Fruit fly (Drosophila melanogaster) whole organism, prepupa: ENCODE measurements around the gene CG5255.

Source experiments
- Blimp-1 ChIP-seq: fragments of 200-800 bp; sonication (Bioruptor generic); optimal IDR thresholded peaks from 3 replicates; lab custom pipeline; 2017; ENCODE audit warnings: missing biosample characterization, missing genetic modification characterization, mild to moderate bottlenecking, moderate library complexity, missing genetic modification reagents
- CG10631 ChIP-seq: fragments of 200-800 bp; sonication (Bioruptor generic); optimal IDR thresholded peaks from 2 replicates; lab custom pipeline; 2016; ENCODE audit warnings: missing biosample characterization, missing genetic modification characterization
- CG10669 ChIP-seq: fragments of 200-800 bp; sonication (Bioruptor generic); optimal IDR thresholded peaks from 3 replicates; lab custom pipeline; 2018; ENCODE audit warnings: missing biosample characterization, mild to moderate bottlenecking, missing genetic modification characterization, moderate library complexity
- CG11762 ChIP-seq: fragments of 200-800 bp; sonication (Bioruptor generic); optimal IDR thresholded peaks from 3 replicates; lab custom pipeline; 2016; ENCODE audit warnings: missing biosample characterization, missing genetic modification characterization; ENCODE audit not compliant: insufficient read depth
- CG11902 ChIP-seq: fragments of 200-800 bp; sonication (Bioruptor generic); optimal IDR thresholded peaks from 3 replicates; lab custom pipeline; 2016; ENCODE audit warnings: missing biosample characterization, missing genetic modification characterization
- CG15336 ChIP-seq: fragments of 200-800 bp; sonication (Bioruptor generic); IDR thresholded peaks from 2 replicates; pipeline ENCODE4 v1.3.6; 2022; ENCODE audit warnings: missing biosample characterization, missing genetic modification characterization
- CG1621 ChIP-seq: fragments of 200-800 bp; sonication (Bioruptor generic); optimal IDR thresholded peaks from 3 replicates; lab custom pipeline; 2018; ENCODE audit warnings: missing biosample characterization, mild to moderate bottlenecking, missing genetic modification characterization
- CG16779 ChIP-seq: fragments of 200-800 bp; sonication (Bioruptor generic); optimal IDR thresholded peaks from 3 replicates; lab custom pipeline; 2017; ENCODE audit warnings: missing biosample characterization, mild to moderate bottlenecking, missing genetic modification characterization
- CG3032 ChIP-seq: fragments of 200-800 bp; optimal IDR thresholded peaks from 2 replicates; lab custom pipeline; 2019; ENCODE audit warnings: missing biosample characterization, mild to moderate bottlenecking, missing genetic modification characterization, moderate library complexity
- CG31627 ChIP-seq: fragments of 200-800 bp; sonication (Bioruptor generic); optimal IDR thresholded peaks from 3 replicates; lab custom pipeline; 2016; ENCODE audit warnings: missing biosample characterization, missing genetic modification characterization
- CG32006 ChIP-seq: fragments of 200-800 bp; sonication (Bioruptor generic); optimal IDR thresholded peaks from 3 replicates; lab custom pipeline; 2017; ENCODE audit warnings: missing biosample characterization, mild to moderate bottlenecking, missing genetic modification characterization
- CG34406 ChIP-seq: fragments of 200-800 bp; sonication (Bioruptor generic); optimal IDR thresholded peaks from 3 replicates; lab custom pipeline; 2016; ENCODE audit warnings: missing biosample characterization, missing genetic modification characterization
- CG3919 ChIP-seq: fragments of 200-800 bp; sonication (Bioruptor generic); optimal IDR thresholded peaks from 3 replicates; lab custom pipeline; 2016; ENCODE audit warnings: missing biosample characterization, missing genetic modification characterization
- CG4318 ChIP-seq: fragments of 200-800 bp; sonication (Bioruptor generic); optimal IDR thresholded peaks from 3 replicates; lab custom pipeline; 2017; ENCODE audit warnings: missing biosample characterization, mild to moderate bottlenecking, missing genetic modification characterization
- CG6163 ChIP-seq: fragments of 200-800 bp; sonication (Bioruptor generic); IDR thresholded peaks from 3 replicates; pipeline ENCODE4 v1.3.6; 2022; ENCODE audit warnings: missing biosample characterization, missing genetic modification characterization
- CG6276 ChIP-seq: fragments of 200-800 bp; sonication (Bioruptor generic); optimal IDR thresholded peaks from 2 replicates; lab custom pipeline; 2017; ENCODE audit warnings: missing biosample characterization, mild to moderate bottlenecking, missing genetic modification characterization
- CG6808 ChIP-seq: fragments of 200-800 bp; sonication (Bioruptor generic); optimal IDR thresholded peaks from 3 replicates; lab custom pipeline; 2017; ENCODE audit warnings: missing biosample characterization, missing genetic modification characterization, mild to moderate bottlenecking, moderate library complexity, missing genetic modification reagents
- CG6854 ChIP-seq: fragments of 200-800 bp; sonication (Bioruptor generic); optimal IDR thresholded peaks from 2 replicates; lab custom pipeline; 2017; ENCODE audit warnings: missing biosample characterization, mild to moderate bottlenecking, missing genetic modification characterization
- CG7368 ChIP-seq: fragments of 200-800 bp; sonication (Bioruptor generic); optimal IDR thresholded peaks from 3 replicates; lab custom pipeline; 2016; ENCODE audit warnings: missing biosample characterization, missing genetic modification characterization
- CG8632 ChIP-seq: fragments of 200-800 bp; sonication (Bioruptor generic); optimal IDR thresholded peaks from 3 replicates; lab custom pipeline; 2016; ENCODE audit warnings: missing biosample characterization, missing genetic modification characterization
- CG9139 ChIP-seq: fragments of 200-800 bp; sonication (Bioruptor generic); optimal IDR thresholded peaks from 3 replicates; lab custom pipeline; 2017; ENCODE audit warnings: missing biosample characterization, mild to moderate bottlenecking, missing genetic modification characterization
- Eip75B ChIP-seq: fragments of 200-800 bp; sonication (Bioruptor generic); optimal IDR thresholded peaks from 3 replicates; lab custom pipeline; 2016; ENCODE audit warnings: missing biosample characterization, missing genetic modification characterization
- Eip78C ChIP-seq: fragments of 200-800 bp; sonication (Bioruptor generic); peaks from one replicate; lab custom pipeline; 2016; ENCODE audit warnings: missing biosample characterization, missing genetic modification characterization
- Eip93F ChIP-seq: fragments of 200-800 bp; sonication (Bioruptor generic); optimal IDR thresholded peaks from 2 replicates; lab custom pipeline; 2016; ENCODE audit warnings: missing biosample characterization, mild to moderate bottlenecking, missing genetic modification characterization
- Ets96B ChIP-seq: fragments of 200-800 bp; optimal IDR thresholded peaks from 2 replicates; lab custom pipeline; 2019; ENCODE audit warnings: missing biosample characterization, mild to moderate bottlenecking, missing genetic modification characterization, moderate library complexity
- Gug ChIP-seq: fragments of 200-800 bp; sonication (Bioruptor generic); IDR thresholded peaks from 2 replicates; pipeline ENCODE4 v1.3.6; 2022; ENCODE audit warnings: missing biosample characterization, missing genetic modification characterization
- Hr38 ChIP-seq: sonication (Bioruptor generic); optimal IDR thresholded peaks from 2 replicates; lab custom pipeline; 2016; ENCODE audit warnings: missing biosample characterization, missing genetic modification characterization
- Hr4 ChIP-seq: fragments of 200-800 bp; sonication (Bioruptor generic); optimal IDR thresholded peaks from 3 replicates; lab custom pipeline; 2016; ENCODE audit warnings: missing biosample characterization, missing genetic modification characterization
- Lpt ChIP-seq: fragments of 200-800 bp; sonication (Bioruptor generic); optimal IDR thresholded peaks from 3 replicates; lab custom pipeline; 2016; ENCODE audit warnings: missing biosample characterization, missing genetic modification characterization
- Smox ChIP-seq: fragments of 200-800 bp; sonication (Bioruptor generic); optimal IDR thresholded peaks from 3 replicates; lab custom pipeline; 2016; ENCODE audit warnings: missing biosample characterization, missing genetic modification characterization
- Sox102F ChIP-seq: fragments of 200-800 bp; sonication (Bioruptor generic); optimal IDR thresholded peaks from 2 replicates; lab custom pipeline; 2016; ENCODE audit warnings: missing biosample characterization, mild to moderate bottlenecking, missing genetic modification characterization
- Sox14 ChIP-seq: fragments of 200-800 bp; sonication (Bioruptor generic); optimal IDR thresholded peaks from 3 replicates; lab custom pipeline; 2016; ENCODE audit warnings: missing biosample characterization, missing genetic modification characterization
- acj6 ChIP-seq: fragments of 200-800 bp; sonication (Bioruptor generic); optimal IDR thresholded peaks from 3 replicates; lab custom pipeline; 2016; ENCODE audit warnings: missing biosample characterization, missing genetic modification characterization
- cyc ChIP-seq: fragments of 200-800 bp; sonication (Bioruptor generic); optimal IDR thresholded peaks from 3 replicates; lab custom pipeline; 2016; ENCODE audit warnings: missing biosample characterization, missing genetic modification characterization
- dac ChIP-seq: fragments of 200-800 bp; sonication (Bioruptor generic); optimal IDR thresholded peaks from 2 replicates; lab custom pipeline; 2017; ENCODE audit warnings: missing biosample characterization, mild to moderate bottlenecking, missing genetic modification characterization
- eg ChIP-seq: fragments of 200-800 bp; sonication (Bioruptor generic); IDR thresholded peaks from 3 replicates; pipeline ENCODE4 v1.3.6; 2022; ENCODE audit warnings: missing biosample characterization, missing genetic modification characterization
- esn ChIP-seq: fragments of 200-800 bp; sonication (Bioruptor generic); optimal IDR thresholded peaks from 2 replicates; lab custom pipeline; 2016; ENCODE audit warnings: missing biosample characterization, mild to moderate bottlenecking, missing genetic modification characterization, moderate library complexity
- fd59A ChIP-seq: fragments of 200-800 bp; sonication (Bioruptor generic); optimal IDR thresholded peaks from 2 replicates; lab custom pipeline; 2017; ENCODE audit warnings: missing biosample characterization, mild to moderate bottlenecking, missing genetic modification characterization, missing genetic modification reagents
- fd85E ChIP-seq: fragments of 200-800 bp; sonication (Bioruptor generic); optimal IDR thresholded peaks from 3 replicates; lab custom pipeline; 2016; ENCODE audit warnings: missing biosample characterization, missing genetic modification characterization
- fkh ChIP-seq: fragments of 200-800 bp; sonication (Bioruptor generic); optimal IDR thresholded peaks from 3 replicates; lab custom pipeline; 2017; ENCODE audit warnings: missing biosample characterization, mild to moderate bottlenecking, missing genetic modification characterization, moderate library complexity
- lz ChIP-seq: fragments of 200-800 bp; sonication (Bioruptor generic); optimal IDR thresholded peaks from 3 replicates; lab custom pipeline; 2016; ENCODE audit warnings: missing biosample characterization, missing genetic modification characterization
- pdm3 ChIP-seq: fragments of 200-800 bp; sonication (Bioruptor generic); optimal IDR thresholded peaks from 3 replicates; lab custom pipeline; 2016; ENCODE audit warnings: missing biosample characterization, missing genetic modification characterization
- salr ChIP-seq, 2 experiments: fragments of 200-800 bp; sonication (Bioruptor generic); optimal IDR thresholded peaks; 3 replicates each; lab custom pipeline; 2016 to 2018; ENCODE audit warnings: missing biosample characterization in 2 of 2, missing genetic modification characterization in 2 of 2, mild to moderate bottlenecking in 1 of 2
- spab ChIP-seq: fragments of 200-800 bp; sonication (Bioruptor generic); optimal IDR thresholded peaks from 2 replicates; lab custom pipeline; 2017; ENCODE audit warnings: missing biosample characterization, mild to moderate bottlenecking, missing genetic modification characterization, missing genetic modification reagents
- ss ChIP-seq, 2 experiments: fragments of 200-800 bp; sonication (Bioruptor generic); optimal IDR thresholded peaks; 2 replicates in 1 of 2; 3 replicates in 1 of 2; lab custom pipeline; 2017 to 2018; ENCODE audit warnings: mild to moderate bottlenecking in 2 of 2, missing biosample characterization in 2 of 2, missing genetic modification characterization in 2 of 2, moderate library complexity in 1 of 2
- svp ChIP-seq: fragments of 200-800 bp; sonication (Bioruptor generic); peaks from one replicate; lab custom pipeline; 2016; ENCODE audit warnings: missing biosample characterization, missing genetic modification characterization
- topi ChIP-seq: fragments of 200-800 bp; sonication (Bioruptor generic); optimal IDR thresholded peaks from 3 replicates; lab custom pipeline; 2016; ENCODE audit warnings: missing biosample characterization, missing genetic modification characterization
- vri ChIP-seq: fragments of 200-800 bp; sonication (Bioruptor generic); optimal IDR thresholded peaks from 3 replicates; lab custom pipeline; 2016; ENCODE audit warnings: missing biosample characterization, mild to moderate bottlenecking, missing genetic modification characterization

Gene CG5255

DNA sequence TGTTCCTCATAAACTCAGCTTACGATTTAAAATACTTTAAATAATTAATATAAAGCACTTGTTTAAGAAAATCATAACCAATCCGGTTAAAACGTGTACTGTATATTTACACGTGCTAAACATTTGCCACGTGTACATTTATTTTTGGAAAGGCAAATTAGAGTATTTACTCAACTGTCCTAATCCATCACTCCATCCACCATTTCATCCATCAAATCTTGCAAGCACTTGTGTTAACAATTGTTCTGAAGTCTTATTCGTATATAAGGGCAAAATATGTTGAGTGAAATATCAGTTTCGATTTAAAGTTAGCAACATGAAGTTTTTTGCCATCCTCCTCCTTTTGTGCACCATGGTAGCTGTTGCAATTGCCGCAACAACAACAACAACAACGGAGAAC is 16.4 kb upstream of the CG5255 start, which contains the start of gene CG42779:
Gene CG42779 (plus strand): TSS at position 301 of the 400 bp plus-strand sequence.
- TF ChIP-seq CG9139 (GFP tag; lab: Kevin White, UChicago) (no peak), fkh (GFP tag; lab: Kevin White, UChicago) (peak; percentile 26), CG11762 (GFP tag; lab: Kevin White, UChicago) (no peak)

DNA sequence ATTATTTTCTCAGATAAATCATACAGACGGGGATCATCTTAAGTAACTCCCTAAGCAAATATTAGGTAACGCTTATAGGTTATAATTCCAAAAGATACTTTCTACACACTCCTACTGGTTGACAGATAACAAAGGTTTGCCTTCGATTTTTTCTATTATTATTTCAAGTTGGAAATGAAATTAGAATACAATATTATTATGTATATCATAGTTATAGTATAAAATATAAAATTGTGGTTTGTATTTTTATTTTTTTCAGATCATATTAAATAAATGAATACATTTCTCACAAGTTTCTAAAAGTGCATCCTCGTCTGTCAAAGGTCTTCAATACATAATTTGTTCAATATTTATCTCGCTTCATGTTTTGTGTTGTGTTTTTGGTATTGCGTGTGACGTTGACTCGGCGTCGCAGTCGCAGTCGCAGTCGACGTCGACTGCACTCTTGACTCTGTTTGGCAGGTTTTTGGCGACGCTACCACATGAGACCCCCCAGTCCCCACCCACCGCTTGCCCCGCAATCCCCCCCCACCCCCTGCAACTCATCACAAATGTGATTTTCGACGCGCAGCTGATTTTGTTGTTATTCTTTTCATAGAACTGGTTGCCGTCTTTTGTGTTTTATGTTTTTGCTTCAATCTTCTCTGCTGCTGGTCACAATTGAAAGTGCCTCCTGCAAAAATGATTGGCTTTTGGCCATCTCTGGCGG is 14.7 kb upstream of the CG5255 start:
- TF ChIP-seq Lpt: no peak
- peak; percentile 37 for TF ChIP-seq lz (GFP tag; lab: Kevin White, UChicago)
- TF ChIP-seq CG3919 (GFP tag; lab: Kevin White, UChicago): no peak
- no peak for TF ChIP-seq CG16779 (tag; lab: Kevin White, UChicago)
- TF ChIP-seq cyc: peak; percentile 2
- peak; percentile 6 for TF ChIP-seq CG10631
- peak; percentile 22 for TF ChIP-seq CG31627 (GFP tag; lab: Kevin White, UChicago)
- TF ChIP-seq fd59A (GFP tag; lab: Kevin White, UChicago): no peak
- TF ChIP-seq salr (GFP tag; optimal IDR thresholded peaks at IDR 0.05; lab: Kevin White, UChicago): no peak
- no peak for TF ChIP-seq CG6163 (GFP tag; lab: Robert Waterston, UW)
- no peak for TF ChIP-seq CG6854 (GFP tag; lab: Kevin White, UChicago)
- TF ChIP-seq dac (GFP tag; lab: Kevin White, UChicago): no peak
- TF ChIP-seq Eip75B: no peak
- TF ChIP-seq Smox (GFP tag; lab: Kevin White, UChicago): peak; percentile 56
- no peak for TF ChIP-seq pdm3 (GFP tag; lab: Kevin White, UChicago)
- TF ChIP-seq Ets96B (tag; lab: Kevin White, UChicago): no peak
- no peak for TF ChIP-seq ss (GFP tag; optimal IDR thresholded peaks at IDR 0.05; lab: Kevin White, UChicago)
- TF ChIP-seq CG7368 (GFP tag; lab: Kevin White, UChicago): no peak
- peak; percentile 49 for TF ChIP-seq acj6
- no peak for TF ChIP-seq Gug
- TF ChIP-seq CG1621 (tag; lab: Kevin White, UChicago): no peak
- no peak for TF ChIP-seq Eip93F
- peak; percentile 25 for TF ChIP-seq CG8632 (GFP tag; lab: Kevin White, UChicago)
- TF ChIP-seq Hr38: no peak
- TF ChIP-seq Blimp-1 (GFP tag; lab: Kevin White, UChicago): peak; percentile 27
- no peak for TF ChIP-seq CG3032 (tag; lab: Kevin White, UChicago)
- TF ChIP-seq esn (GFP tag; lab: Kevin White, UChicago): no peak
- peak; percentile 49 for TF ChIP-seq Sox102F
- TF ChIP-seq CG10669 (GFP tag; lab: Kevin White, UChicago): no peak
- peak; percentile 57 for TF ChIP-seq CG32006 (GFP tag; lab: Kevin White, UChicago)
- TF ChIP-seq CG4318 (GFP tag; lab: Kevin White, UChicago): peak; percentile 12
- TF ChIP-seq CG6276 (GFP tag; lab: Kevin White, UChicago): peak; percentile 25
- TF ChIP-seq eg (GFP tag; lab: Robert Waterston, UW): no peak; the same call in 2 of the 3 replicates
- TF ChIP-seq svp: peak; percentile 88
- TF ChIP-seq Eip78C (GFP tag; lab: Kevin White, UChicago): no peak
- no peak for TF ChIP-seq CG6808 (GFP tag; lab: Kevin White, UChicago)
- TF ChIP-seq CG15336 (GFP tag; lab: Robert Waterston, UW): peak; percentile 58
- peak; percentile 64 for TF ChIP-seq CG34406 (GFP tag; lab: Kevin White, UChicago)
- TF ChIP-seq CG11762 (GFP tag; lab: Kevin White, UChicago): no peak
- TF ChIP-seq fd85E (GFP tag; lab: Kevin White, UChicago): no peak
- no peak for TF ChIP-seq spab
- no peak for TF ChIP-seq CG11902
- peak; percentile 46 for TF ChIP-seq vri
- peak; percentile 29 for TF ChIP-seq Hr4 (GFP tag; lab: Kevin White, UChicago)
- TF ChIP-seq topi: no peak
- TF ChIP-seq CG9139 (GFP tag; lab: Kevin White, UChicago): no peak
- peak; percentile 15 for TF ChIP-seq Sox14 (GFP tag; lab: Kevin White, UChicago)
